Worm (Caenorhabditis elegans) whole organism, L4 larva: ENCODE data around the gene F54E2.9.

ENCODE experiments used
- F26F4.8 ChIP-seq: fragments of 200-800 bp; sonication (Bioruptor generic); conservative IDR thresholded peaks from 2 replicates; pipeline ENCODE4 v1.3.6; 2022; ENCODE audit warnings: missing genetic modification characterization, missing compliant biosample characterization
- Y105C5A.15 ChIP-seq: fragments of 200-800 bp; sonication (Bioruptor generic); IDR thresholded peaks from 2 replicates; pipeline ENCODE4 v1.3.6; 2022; ENCODE audit warnings: missing genetic modification characterization, missing compliant biosample characterization
- aha-1 ChIP-seq: fragments of 150-350 bp; peaks from one replicate; lab custom pipeline; 2014; ENCODE audit warnings: missing biosample characterization, missing genetic modification characterization
- arid-1 ChIP-seq: fragments of 200-800 bp; sonication (Bioruptor generic); conservative IDR thresholded peaks from 2 replicates; pipeline ENCODE4 v1.3.6; 2022; ENCODE audit warnings: missing genetic modification reagents, missing genetic modification characterization, missing compliant biosample characterization
- ceh-28 ChIP-seq: fragments of 150-350 bp; optimal IDR thresholded peaks from 2 replicates; lab custom pipeline; 2014; ENCODE audit warnings: missing biosample characterization, missing genetic modification reagents, missing genetic modification characterization
- ctbp-1 ChIP-seq: fragments of 200-800 bp; sonication (Bioruptor generic); IDR thresholded peaks from 2 replicates; pipeline ENCODE4 v1.3.6; 2022; ENCODE audit warnings: missing genetic modification reagents, missing genetic modification characterization, missing compliant biosample characterization
- daf-8 ChIP-seq: fragments of 200-800 bp; sonication (Bioruptor generic); IDR thresholded peaks from 2 replicates; pipeline ENCODE4 v1.3.6; 2022; ENCODE audit warnings: missing genetic modification characterization, missing compliant biosample characterization
- dmd-6 ChIP-seq: fragments of 200-800 bp; sonication (Bioruptor generic); IDR thresholded peaks from 2 replicates; pipeline ENCODE4 v1.3.6; 2022; ENCODE audit warnings: missing genetic modification reagents, missing genetic modification characterization, missing compliant biosample characterization
- dmd-8 ChIP-seq: fragments of 200-800 bp; sonication (Bioruptor generic); IDR thresholded peaks from 2 replicates; pipeline ENCODE4 v1.3.6; 2022; ENCODE audit warnings: missing genetic modification characterization, missing compliant biosample characterization
- duxl-1 ChIP-seq: sonication (generic microtip); optimal IDR thresholded peaks from 2 replicates; lab custom pipeline; 2016; ENCODE audit warnings: mild to moderate bottlenecking, missing genetic modification characterization, moderate library complexity, missing compliant biosample characterization; ENCODE audit not compliant: poor library complexity
- egl-27 ChIP-seq: sonication (generic microtip); optimal IDR thresholded peaks from 3 replicates; lab custom pipeline; 2017; ENCODE audit warnings: missing biosample characterization, missing genetic modification reagents, missing genetic modification characterization
- egl-43 ChIP-seq: fragments of 200-800 bp; sonication (Bioruptor generic); IDR thresholded peaks from 2 replicates; pipeline ENCODE4 v1.3.6; 2022; ENCODE audit warnings: missing genetic modification reagents, missing genetic modification characterization, missing compliant biosample characterization
- fkh-10 ChIP-seq: fragments of 150-350 bp; optimal IDR thresholded peaks from 2 replicates; lab custom pipeline; 2014; ENCODE audit warnings: missing biosample characterization, missing genetic modification reagents, missing genetic modification characterization
- jun-1 ChIP-seq: fragments of 150-350 bp; optimal IDR thresholded peaks from 2 replicates; lab custom pipeline; 2014; ENCODE audit warnings: missing biosample characterization, missing genetic modification reagents, missing genetic modification characterization
- lim-7 ChIP-seq: fragments of 200-800 bp; sonication (Bioruptor generic); IDR thresholded peaks from 2 replicates; pipeline ENCODE4 v1.3.6; 2022; ENCODE audit warnings: missing genetic modification characterization, missing compliant biosample characterization
- lin-15B ChIP-seq: fragments of 150-350 bp; sonication (generic microtip); optimal IDR thresholded peaks from 3 replicates; lab custom pipeline; 2014; ENCODE audit warnings: missing biosample characterization, missing genetic modification characterization
- lin-38 ChIP-seq: fragments of 200-800 bp; sonication (Bioruptor generic); IDR thresholded peaks from 2 replicates; pipeline ENCODE4 v1.3.6; 2022; ENCODE audit warnings: missing genetic modification reagents, missing genetic modification characterization, missing compliant biosample characterization
- lir-3 ChIP-seq: sonication (generic microtip); optimal IDR thresholded peaks from 2 replicates; lab custom pipeline; 2016; ENCODE audit warnings: mild to moderate bottlenecking, missing genetic modification characterization, missing compliant biosample characterization
- mes-2 ChIP-seq: sonication (generic microtip); optimal IDR thresholded peaks from 2 replicates; lab custom pipeline; 2016; ENCODE audit warnings: missing genotype, mild to moderate bottlenecking, missing genetic modification characterization, missing compliant biosample characterization; ENCODE audit not compliant: poor library complexity, severe bottlenecking
- nhr-11 ChIP-seq: fragments of 150-350 bp; optimal IDR thresholded peaks from 2 replicates; lab custom pipeline; 2014; ENCODE audit warnings: missing biosample characterization, missing genetic modification characterization
- nhr-111 ChIP-seq: fragments of 200-800 bp; sonication (Bioruptor generic); optimal IDR thresholded peaks from 2 replicates; lab custom pipeline; 2018; ENCODE audit warnings: mild to moderate bottlenecking, missing genetic modification characterization, missing compliant biosample characterization
- nhr-41 ChIP-seq: fragments of 200-800 bp; sonication (Bioruptor generic); IDR thresholded peaks from 2 replicates; pipeline ENCODE4 v1.3.6; 2022; ENCODE audit warnings: missing genetic modification reagents, missing genetic modification characterization, missing compliant biosample characterization
- nhr-76 ChIP-seq: fragments of 150-350 bp; optimal IDR thresholded peaks from 2 replicates; lab custom pipeline; 2014; ENCODE audit warnings: missing biosample characterization, missing genetic modification characterization
- php-3 ChIP-seq: fragments of 200-800 bp; sonication (Bioruptor generic); IDR thresholded peaks from 2 replicates; pipeline ENCODE4 v1.3.6; 2022; ENCODE audit warnings: missing genetic modification reagents, missing genetic modification characterization, missing compliant biosample characterization
- set-16 ChIP-seq: fragments of 200-800 bp; sonication (Bioruptor generic); IDR thresholded peaks from 2 replicates; pipeline ENCODE4 v1.3.6; 2022; ENCODE audit warnings: missing genetic modification reagents, missing genetic modification characterization, missing compliant biosample characterization
- snpc-1.2 ChIP-seq: fragments of 200-800 bp; sonication (Bioruptor generic); IDR thresholded peaks from 2 replicates; pipeline ENCODE4 v1.3.6; 2022; ENCODE audit warnings: missing genetic modification reagents, missing genetic modification characterization, missing compliant biosample characterization
- spr-1 ChIP-seq: sonication (generic microtip); optimal IDR thresholded peaks from 2 replicates; lab custom pipeline; 2016; ENCODE audit warnings: mild to moderate bottlenecking, missing genetic modification characterization, missing compliant biosample characterization
- tra-1 ChIP-seq: fragments of 200-800 bp; sonication (Bioruptor generic); IDR thresholded peaks from 2 replicates; pipeline ENCODE4 v1.3.6; 2022; ENCODE audit warnings: missing genetic modification reagents, missing genetic modification characterization, missing compliant biosample characterization
- unc-130 ChIP-seq: sonication (generic microtip); optimal IDR thresholded peaks from 2 replicates; lab custom pipeline; 2016; ENCODE audit warnings: missing genetic modification reagents, missing genetic modification characterization, missing compliant biosample characterization
- unc-62 ChIP-seq, 3 experiments: fragments of 150-350 bp in 1 of 3; sonication (generic microtip); optimal IDR thresholded peaks in 2 of 3; peaks in 1 of 3; 1 replicate in 1 of 3; 2 replicates in 2 of 3; lab custom pipeline; 2014 to 2017; ENCODE audit warnings: missing biosample characterization in 3 of 3, missing genetic modification characterization in 3 of 3, missing genetic modification reagents in 3 of 3, missing genotype in 1 of 3

Gene F54E2.9

ce11 chrV:2836501-2836900 lies 22.7 kb upstream of the F54E2.9 start, which contains the start of gene srj-45:
srj-45 (minus strand) TSS chrV:2836601.
- TF ChIP-seq arid-1 (GFP tag; lab: Robert Waterston, UW) = no peak
- TF ChIP-seq nhr-111 (GFP tag; lab: Kevin White, UChicago) = no peak
- no peak for TF ChIP-seq dmd-6
- TF ChIP-seq lin-15B = no peak

DNA sequence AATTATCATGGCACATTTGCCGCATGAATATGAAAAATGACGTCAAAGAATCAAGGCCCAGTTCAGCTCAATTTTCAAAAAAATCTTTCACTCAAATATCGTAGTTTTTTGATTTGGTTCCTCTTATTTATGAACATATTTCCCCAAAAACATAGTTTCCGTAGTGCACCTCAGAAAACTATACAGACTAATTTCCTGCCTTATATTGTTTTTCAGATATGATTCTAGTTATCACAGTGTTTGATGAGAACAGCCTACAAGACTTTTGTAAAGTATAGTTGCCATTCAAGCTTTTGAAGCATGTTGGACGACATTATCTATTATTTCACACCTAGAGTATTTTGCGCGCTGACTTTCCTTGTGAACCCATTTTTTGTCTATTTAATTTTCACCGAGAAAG lies 18.9 kb upstream of the F54E2.9 start, which contains the start of gene srj-50:
Gene srj-50, plus strand, starts transcription at position 301 of the 400 bp plus-strand sequence.
- no peak for TF ChIP-seq nhr-41 (GFP tag; lab: Robert Waterston, UW)
- TF ChIP-seq egl-43 (GFP tag; lab: Robert Waterston, UW) = no peak
- no peak for TF ChIP-seq mes-2 (tag; lab: Kevin White, UChicago)
- TF ChIP-seq spr-1 = no peak
- TF ChIP-seq ceh-28 (tag; lab: Kevin White, UChicago) = no peak
- no peak for TF ChIP-seq Y105C5A.15 (GFP tag; lab: Robert Waterston, UW)
- TF ChIP-seq lin-38 (GFP tag; lab: Robert Waterston, UW) = no peak
- no peak for TF ChIP-seq ctbp-1
- no peak for TF ChIP-seq daf-8 (GFP tag; lab: Robert Waterston, UW)
- TF ChIP-seq egl-27 (tag; lab: Kevin White, UChicago) = no peak

DNA sequence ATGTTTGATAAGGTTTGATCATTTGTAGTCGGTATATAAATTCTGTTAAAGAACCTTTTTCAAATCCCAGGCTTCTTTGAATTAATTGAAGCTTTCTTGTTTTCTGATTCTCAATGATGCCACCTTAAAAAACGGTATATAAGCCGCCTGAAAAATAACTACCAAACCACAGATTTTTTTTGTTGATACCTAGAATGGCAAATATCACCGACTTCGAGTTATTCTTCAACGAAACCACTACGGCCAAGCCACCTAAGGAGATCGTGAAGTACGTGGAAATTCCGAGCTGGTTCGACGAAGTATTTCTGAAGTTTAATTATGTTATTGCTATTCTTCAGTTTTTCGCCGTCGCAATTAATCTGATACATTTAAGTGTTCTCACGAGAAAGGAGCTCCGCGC lies 17.0 kb upstream of the F54E2.9 start, which contains the start of gene srw-2:
Gene srw-2, plus strand, starts transcription at position 62 of the 400 bp plus-strand sequence.
- TF ChIP-seq unc-62 (GFP tag; optimal IDR thresholded peaks at IDR 0.05 in 1 of 2; lab: Kevin White, UChicago) (peak in 1 of 2 experiments; percentile 90), unc-62 (tag; optimal IDR thresholded peaks at IDR 0.05; lab: Kevin White, UChicago) (no peak), dmd-8 (GFP tag; lab: Robert Waterston, UW) (no peak)

ce11 chrV:2826815-2827214 lies 13.0 kb upstream of the F54E2.9 start, which contains the start of gene T03D3.5:
T03D3.5 (minus strand) TSS chrV:2826835.
- no peak for TF ChIP-seq lim-7
- TF ChIP-seq duxl-1 (tag; lab: Kevin White, UChicago) = peak; percentile 50
- TF ChIP-seq, all 104 proteins: peak for 1

- TF ChIP-seq duxl-1 (tag; lab: Kevin White, UChicago) (no peak), lir-3 (tag; lab: Kevin White, UChicago) (no peak), tra-1 (GFP tag; lab: Robert Waterston, UW) (no peak), jun-1 (tag; lab: Kevin White, UChicago) (no peak), fkh-10 (GFP tag; lab: Kevin White, UChicago) (no peak), php-3 (GFP tag; lab: Robert Waterston, UW) (no peak), nhr-76 (no peak), nhr-11 (tag; lab: Kevin White, UChicago) (no peak), unc-130 (GFP tag; lab: Kevin White, UChicago) (no peak)
- TF ChIP-seq, all 104 proteins: peak for 0
Observed at ce11 chrV:2825978-2826377, 12.2 kb upstream of the F54E2.9 start.

DNA sequence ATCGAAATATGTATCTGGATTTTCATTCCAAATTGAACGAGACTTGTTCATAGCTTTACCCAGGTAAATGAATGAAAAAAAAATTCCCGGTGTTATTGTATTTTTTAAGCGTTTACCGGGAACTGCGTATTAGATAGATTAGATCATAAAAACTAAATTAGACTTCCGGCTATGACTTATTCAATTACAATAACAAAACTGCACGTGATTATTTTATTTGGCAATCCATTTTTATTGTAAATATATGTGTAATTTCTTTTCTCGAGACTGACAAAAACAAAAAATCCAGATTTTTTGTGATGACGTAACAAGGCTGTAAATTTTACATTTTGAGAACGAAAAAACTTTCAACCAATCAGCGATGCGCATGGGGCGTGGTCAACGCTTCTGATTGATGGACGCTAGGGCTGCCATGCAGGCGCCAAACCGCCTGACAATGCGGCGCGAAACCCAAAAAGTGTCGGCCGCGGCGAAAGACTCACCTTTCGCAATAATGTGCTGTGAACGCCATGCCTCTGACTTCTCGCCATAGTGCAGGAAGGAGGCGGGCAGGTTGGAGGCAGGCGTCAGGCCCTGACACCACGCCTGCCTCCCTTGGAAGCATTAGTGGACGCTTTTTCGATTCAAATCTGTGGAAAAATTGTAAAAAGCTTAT lies 8.0 kb upstream of the F54E2.9 start, which contains the start of gene srh-36:
Gene srh-36, minus strand, starts transcription at position 51 of the 655 bp plus-strand sequence.
- TF ChIP-seq F26F4.8 (GFP tag; lab: Robert Waterston, UW) = 0 out of 2 replicates have a peak, but pooled peaks have one; percentile 35
- no peak for TF ChIP-seq nhr-11 (tag; lab: Kevin White, UChicago)
- TF ChIP-seq aha-1 = peak; percentile 8
- peak; percentile 73 for TF ChIP-seq set-16 (GFP tag; lab: Robert Waterston, UW)
- TF ChIP-seq snpc-1.2 (GFP tag; lab: Robert Waterston, UW) = 0 out of 2 replicates have a peak, but pooled peaks have one; percentile 32
